Fruit fly (Drosophila melanogaster): ENCODE data around the gene CG31673.
A peak's percentile ranks its signal among the peaks of the same experiment; 100 is the strongest.

The CG31673 gene

DNA sequence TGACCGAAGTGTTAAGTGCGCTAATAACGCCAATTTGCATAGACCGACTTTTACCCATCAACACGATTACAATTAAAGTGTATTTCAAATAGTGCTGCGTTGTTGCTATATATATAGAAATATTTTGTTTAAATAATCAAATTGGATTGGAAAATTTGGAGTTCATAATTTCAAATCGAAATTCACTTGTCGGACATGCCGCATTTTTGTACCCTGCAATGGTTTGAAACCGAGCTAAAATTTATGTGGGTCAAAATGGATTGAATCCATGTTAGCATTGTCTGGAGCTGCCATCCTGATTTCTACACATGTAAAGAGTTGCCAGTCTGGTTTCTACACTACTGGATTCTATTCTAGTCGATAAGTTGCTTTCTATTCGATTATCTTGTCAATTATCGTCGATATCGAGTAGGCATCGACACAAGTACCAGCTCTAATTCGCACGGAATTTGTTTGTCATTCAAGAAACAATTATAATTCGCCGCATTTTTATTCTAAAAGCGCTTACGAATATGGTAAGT, 42.1 kb upstream of the CG31673 start, which contains the start of gene Pomp (continued):
- TF ChIP-seq sr (GFP tag; IDR thresholded peaks at IDR 0.05) (peak; percentile 56; the same call in 2 of the 3 replicates), CG14050 (GFP tag; IDR thresholded peaks at IDR 0.05) (peak; percentile 84), CG9797 (GFP tag; optimal IDR thresholded peaks at IDR 0.05) (peak; percentile 22), klu (GFP tag; IDR thresholded peaks at IDR 0.05) (peak; percentile 80; the same call in 1 of the 2 replicates), NFAT (GFP tag; IDR thresholded peaks at IDR 0.05) (peak; percentile 92), CG16863 (GFP tag; optimal IDR thresholded peaks at IDR 0.05) (peak; percentile 97), fd64A (GFP tag; optimal IDR thresholded peaks at IDR 0.05) (peak; percentile 48), pfk (GFP tag; optimal IDR thresholded peaks at IDR 0.05) (no peak), CG12236 (GFP tag; optimal IDR thresholded peaks at IDR 0.05) (no peak), toy (GFP tag; IDR thresholded peaks at IDR 0.05) (peak; percentile 57; the same call in 1 of the 2 replicates), pzg (GFP tag; optimal IDR thresholded peaks at IDR 0.05) (peak; percentile 95), CTCF (GFP tag; optimal IDR thresholded peaks at IDR 0.05) (peak; percentile 78), caup (GFP tag; optimal IDR thresholded peaks at IDR 0.05; ENCODE audit: severe bottlenecking) (peak; percentile 79), CG8765 (GFP tag; IDR thresholded peaks at IDR 0.05) (peak; percentile 73), B-H1 (GFP tag; IDR thresholded peaks at IDR 0.05) (peak; percentile 81), CG8290 (GFP tag; optimal IDR thresholded peaks at IDR 0.05) (peak; percentile 63), CG8290 (tag; optimal IDR thresholded peaks at IDR 0.05) (peak in 1 of 2 experiments; percentile 83), gcm (GFP tag; optimal IDR thresholded peaks at IDR 0.05) (peak; percentile 86), CG17802 (tag; optimal IDR thresholded peaks at IDR 0.05) (peak; percentile 72), Atf3 (GFP tag; optimal IDR thresholded peaks at IDR 0.05) (peak; percentile 14), CG14667 (GFP tag; IDR thresholded peaks at IDR 0.05) (peak; percentile 82), CG16815 (GFP tag; optimal IDR thresholded peaks at IDR 0.05) (peak; percentile 70), HmgD (GFP tag; optimal IDR thresholded peaks at IDR 0.05) (peak; percentile 57), CG2120 (GFP tag; optimal IDR thresholded peaks at IDR 0.05) (peak; percentile 87), BtbVII (GFP tag; optimal IDR thresholded peaks at IDR 0.05) (peak; percentile 78), CG3847 (GFP tag; IDR thresholded peaks at IDR 0.05) (peak; percentile 90), TFAM (GFP tag; optimal IDR thresholded peaks at IDR 0.05) (peak; percentile 41), Oaz (GFP tag; IDR thresholded peaks at IDR 0.05) (peak; percentile 61), Doc3 (GFP tag; IDR thresholded peaks at IDR 0.05; ENCODE audit: partially characterized antibody) (no peak), Fer2 (tag; optimal IDR thresholded peaks at IDR 0.05) (peak; percentile 18), CG3726 (GFP tag; IDR thresholded peaks at IDR 0.05) (peak; percentile 78), grn (GFP tag; optimal IDR thresholded peaks at IDR 0.05) (peak; percentile 30), maf-S (GFP tag; optimal IDR thresholded peaks at IDR 0.05) (peak; percentile 62), disco-r (GFP tag; optimal IDR thresholded peaks at IDR 0.05) (no peak), CG17328 (GFP tag; IDR thresholded peaks at IDR 0.05) (peak; percentile 89), Hand (GFP tag; optimal IDR thresholded peaks at IDR 0.05) (peak; percentile 23), slp2 (GFP tag; optimal IDR thresholded peaks at IDR 0.05) (peak; percentile 12), ewg (GFP tag; optimal IDR thresholded peaks at IDR 0.05) (peak; percentile 72), CG7271 (tag; optimal IDR thresholded peaks at IDR 0.05) (no peak), kay (GFP tag; optimal IDR thresholded peaks at IDR 0.05) (peak; percentile 70), ato (GFP tag; IDR thresholded peaks at IDR 0.05; ENCODE audit: partially characterized antibody) (peak; percentile 37; the same call in 1 of the 2 replicates), GATAe (GFP tag; conservative IDR thresholded peaks at IDR 0.05) (peak; percentile 42; the same call in 1 of the 2 replicates), rib (GFP tag; IDR thresholded peaks at IDR 0.05) (peak; percentile 86), CG10543 (GFP tag; optimal IDR thresholded peaks at IDR 0.05) (peak; percentile 58), Nf-YC (tag; optimal IDR thresholded peaks at IDR 0.05) (peak; percentile 53), CG4404 (GFP tag; IDR thresholded peaks at IDR 0.05) (peak; percentile 78), CG17359 (tag; optimal IDR thresholded peaks at IDR 0.05) (peak; percentile 91), Myb (GFP tag; optimal IDR thresholded peaks at IDR 0.05) (peak; percentile 42), pum (GFP tag; optimal IDR thresholded peaks at IDR 0.05) (peak; percentile 47), Fer3 (tag; optimal IDR thresholded peaks at IDR 0.05) (peak; percentile 89), Hr51 (GFP tag; optimal IDR thresholded peaks at IDR 0.05) (peak; percentile 64 to 87)

Measured in whole organism, embryonic.